Fruit fly (Drosophila melanogaster) whole organism, embryonic: Measurements from ENCODE around the gene Tmhs.
A peak's percentile ranks its signal among the peaks of the same experiment; 100 is the strongest.

Experiments used
- BEAF-32 ChIP-seq: fragments of 200-800 bp; sonication (Bioruptor generic); optimal IDR thresholded peaks from 3 replicates; lab custom pipeline; 2017; ENCODE audit warnings: missing biosample characterization, missing genetic modification characterization, mild to moderate bottlenecking, moderate library complexity, missing genetic modification reagents
- CG10959 ChIP-seq: fragments of 200-800 bp; sonication (Bioruptor generic); IDR thresholded peaks from 2 replicates; pipeline ENCODE4 v1.3.6; 2022; ENCODE audit warnings: missing biosample characterization, missing genetic modification characterization
- CG12299 ChIP-seq: fragments of 200-800 bp; sonication (Bioruptor generic); optimal IDR thresholded peaks from 2 replicates; lab custom pipeline; 2018; ENCODE audit warnings: missing biosample characterization, mild to moderate bottlenecking, missing genetic modification characterization
- CG12659 ChIP-seq: fragments of 200-800 bp; sonication (Bioruptor generic); optimal IDR thresholded peaks from 3 replicates; lab custom pipeline; 2017; ENCODE audit warnings: mild to moderate bottlenecking, missing biosample characterization, missing genetic modification reagents, missing genetic modification characterization
- CG13775 ChIP-seq: fragments of 200-800 bp; sonication (Bioruptor generic); optimal IDR thresholded peaks from 3 replicates; lab custom pipeline; 2017; ENCODE audit warnings: missing biosample characterization, mild to moderate bottlenecking, missing genetic modification characterization
- CG14014 ChIP-seq: fragments of 200-800 bp; sonication (Bioruptor generic); IDR thresholded peaks from 2 replicates; pipeline ENCODE4 v1.3.6; 2022; ENCODE audit warnings: missing biosample characterization, missing genetic modification characterization
- CG15479 ChIP-seq: fragments of 200-800 bp; sonication (Bioruptor generic); optimal IDR thresholded peaks from 3 replicates; lab custom pipeline; 2019; ENCODE audit warnings: missing biosample characterization, mild to moderate bottlenecking, missing genetic modification characterization, moderate library complexity
- CG16779 ChIP-seq: fragments of 200-800 bp; sonication (Bioruptor generic); IDR thresholded peaks from 2 replicates; pipeline ENCODE4 v1.3.6; 2022; ENCODE audit warnings: missing biosample characterization, missing genetic modification characterization
- CG16863 ChIP-seq: fragments of 200-800 bp; sonication (Bioruptor generic); optimal IDR thresholded peaks from 3 replicates; lab custom pipeline; 2016; ENCODE audit warnings: missing biosample characterization, missing genetic modification characterization
- CG31388 ChIP-seq: fragments of 200-800 bp; sonication (Bioruptor generic); optimal IDR thresholded peaks from 2 replicates; lab custom pipeline; 2016; ENCODE audit warnings: missing biosample characterization, missing genetic modification characterization
- CG33557 ChIP-seq: fragments of 200-800 bp; sonication (Bioruptor generic); optimal IDR thresholded peaks from 2 replicates; lab custom pipeline; 2019; ENCODE audit warnings: missing biosample characterization, mild to moderate bottlenecking, missing genetic modification characterization, moderate library complexity
- CG3726 ChIP-seq: fragments of 200-800 bp; sonication (Bioruptor generic); IDR thresholded peaks from 3 replicates; pipeline ENCODE4, ENCODE4 v1.3.6; 2022; ENCODE audit warnings: missing biosample characterization, missing genetic modification characterization
- CG3995 ChIP-seq: fragments of 200-800 bp; sonication (Bioruptor generic); optimal IDR thresholded peaks from 3 replicates; lab custom pipeline; 2016; ENCODE audit warnings: missing biosample characterization, missing genetic modification characterization
- CG42726 ChIP-seq: fragments of 200-800 bp; sonication (Bioruptor generic); IDR thresholded peaks from 2 replicates; pipeline ENCODE4 v1.3.6; 2022; ENCODE audit warnings: missing biosample characterization, missing genetic modification characterization; ENCODE audit not compliant: partially characterized antibody
- CG4360 ChIP-seq: fragments of 200-800 bp; sonication (Bioruptor generic); IDR thresholded peaks from 2 replicates; pipeline ENCODE4 v1.3.6; 2022; ENCODE audit warnings: missing biosample characterization, missing genetic modification characterization
- CG4707 ChIP-seq: fragments of 200-800 bp; sonication (Bioruptor generic); optimal IDR thresholded peaks from 2 replicates; lab custom pipeline; 2018; ENCODE audit warnings: missing biosample characterization, mild to moderate bottlenecking, missing genetic modification characterization, moderate library complexity
- CG5245 ChIP-seq: fragments of 200-800 bp; sonication (Bioruptor generic); optimal IDR thresholded peaks from 3 replicates; lab custom pipeline; 2016; ENCODE audit warnings: missing biosample characterization, missing genetic modification characterization
- CG7745 ChIP-seq: fragments of 200-800 bp; sonication (Bioruptor generic); optimal IDR thresholded peaks from 2 replicates; lab custom pipeline; 2018; ENCODE audit warnings: missing biosample characterization, mild to moderate bottlenecking, missing genetic modification characterization, moderate library complexity
- CG8478 ChIP-seq: fragments of >200 bp; optimal IDR thresholded peaks from 2 replicates; lab custom pipeline; 2018
- CG8924 ChIP-seq: fragments of 200-800 bp; optimal IDR thresholded peaks from 3 replicates; lab custom pipeline; 2019; ENCODE audit warnings: missing biosample characterization, mild to moderate bottlenecking, missing genetic modification characterization, moderate library complexity
- CG9876 ChIP-seq: fragments of 200-800 bp; sonication (Bioruptor generic); optimal IDR thresholded peaks from 2 replicates; lab custom pipeline; 2016; ENCODE audit warnings: missing biosample characterization, missing genetic modification characterization
- Dfd ChIP-seq, 2 experiments: fragments of >200 bp; optimal IDR thresholded peaks; 2 replicates each; lab custom pipeline; 2017; ENCODE audit warnings: missing biosample characterization in 2 of 2, missing genetic modification characterization in 2 of 2
- Dp ChIP-seq: fragments of 200-800 bp; sonication (Bioruptor generic); optimal IDR thresholded peaks from 2 replicates; lab custom pipeline; 2018; ENCODE audit warnings: missing biosample characterization, mild to moderate bottlenecking, missing genetic modification characterization, moderate library complexity
- GATAe ChIP-seq: fragments of 200-800 bp; sonication (Bioruptor generic); conservative IDR thresholded peaks from 2 replicates; pipeline ENCODE4 v1.3.6; 2022; ENCODE audit warnings: missing biosample characterization, missing genetic modification characterization
- H15 ChIP-seq: fragments of 200-800 bp; sonication (Bioruptor generic); IDR thresholded peaks from 3 replicates; pipeline ENCODE4 v1.3.6; 2022; ENCODE audit warnings: missing biosample characterization, missing genetic modification characterization
- Hr78 ChIP-seq, 2 experiments: fragments of 200-800 bp in 1 of 2; fragments of >200 bp in 1 of 2; sonication (Bioruptor generic) in 1 of 2; optimal IDR thresholded peaks; 2 replicates each; lab custom pipeline; 2017 to 2019; ENCODE audit warnings: missing biosample characterization in 2 of 2, missing genetic modification characterization in 2 of 2, mild to moderate bottlenecking in 1 of 2, moderate library complexity in 1 of 2
- Kr ChIP-seq: fragments of 200-800 bp; sonication (Bioruptor generic); optimal IDR thresholded peaks from 2 replicates; lab custom pipeline; 2017; ENCODE audit warnings: missing biosample characterization, mild to moderate bottlenecking, missing genetic modification characterization
- MBD-R2 ChIP-seq: fragments of 200-800 bp; sonication (Bioruptor generic); IDR thresholded peaks from 2 replicates; pipeline ENCODE4 v1.3.6; 2022; ENCODE audit warnings: missing biosample characterization, missing genetic modification characterization
- Max ChIP-seq: fragments of 200-800 bp; sonication (Bioruptor generic); optimal IDR thresholded peaks from 2 replicates; lab custom pipeline; 2016; ENCODE audit warnings: missing biosample characterization, mild to moderate bottlenecking, missing genetic modification characterization
- NC2α ChIP-seq: fragments of 200-800 bp; sonication (Bioruptor generic); optimal IDR thresholded peaks from 2 replicates; lab custom pipeline; 2016; ENCODE audit warnings: missing biosample characterization, missing genetic modification characterization
- Opbp ChIP-seq: fragments of 200-800 bp; sonication (Bioruptor generic); IDR thresholded peaks from 3 replicates; pipeline ENCODE4 v1.3.6; 2022; ENCODE audit warnings: missing biosample characterization, missing genetic modification characterization; ENCODE audit not compliant: partially characterized antibody
- Rx ChIP-seq: fragments of 200-800 bp; sonication (Bioruptor generic); IDR thresholded peaks from 2 replicates; pipeline ENCODE4 v1.3.6; 2022; ENCODE audit warnings: missing biosample characterization, missing genetic modification characterization
- Tbp ChIP-seq: fragments of >200 bp; optimal IDR thresholded peaks from 2 replicates; lab custom pipeline; 2018; ENCODE audit warnings: missing biosample characterization, missing genetic modification characterization
- ac ChIP-seq: fragments of 200-800 bp; sonication (Bioruptor generic); optimal IDR thresholded peaks from 3 replicates; lab custom pipeline; 2017; ENCODE audit warnings: missing biosample characterization, mild to moderate bottlenecking, missing genetic modification characterization
- aop ChIP-seq: fragments of 200-800 bp; sonication (Bioruptor generic); IDR thresholded peaks from 2 replicates; pipeline ENCODE4 v1.3.6; 2022; ENCODE audit warnings: missing biosample characterization, missing genetic modification characterization
- ato ChIP-seq: fragments of 200-800 bp; sonication (Bioruptor generic); IDR thresholded peaks from 2 replicates; pipeline ENCODE4 v1.3.6; 2022; ENCODE audit warnings: missing biosample characterization, missing genetic modification characterization; ENCODE audit not compliant: partially characterized antibody
- cad ChIP-seq: fragments of >200 bp; optimal IDR thresholded peaks from 2 replicates; lab custom pipeline; 2017; ENCODE audit warnings: missing biosample characterization, missing genetic modification characterization
- da ChIP-seq: fragments of 200-800 bp; sonication (Bioruptor generic); optimal IDR thresholded peaks from 2 replicates; lab custom pipeline; 2016; ENCODE audit warnings: missing biosample characterization, missing genetic modification characterization
- esg ChIP-seq: fragments of 200-800 bp; sonication (Bioruptor generic); conservative IDR thresholded peaks from 2 replicates; pipeline ENCODE4 v1.3.6; 2022; ENCODE audit warnings: missing biosample characterization, missing genetic modification characterization
- eyg ChIP-seq: fragments of 200-800 bp; sonication (Bioruptor generic); optimal IDR thresholded peaks from 3 replicates; lab custom pipeline; 2016; ENCODE audit warnings: missing biosample characterization, missing genetic modification characterization
- jigr1 ChIP-seq: fragments of 200-800 bp; sonication (Bioruptor generic); IDR thresholded peaks from 3 replicates; pipeline ENCODE4 v1.3.6; 2022; ENCODE audit warnings: missing biosample characterization, missing genetic modification characterization
- jumu ChIP-seq: fragments of 200-800 bp; sonication (Bioruptor generic); optimal IDR thresholded peaks from 3 replicates; lab custom pipeline; 2016; ENCODE audit warnings: missing biosample characterization, missing genetic modification characterization
- lilli ChIP-seq: fragments of 200-800 bp; sonication (Bioruptor generic); optimal IDR thresholded peaks from 3 replicates; lab custom pipeline; 2016; ENCODE audit warnings: missing biosample characterization, missing genetic modification characterization
- otp ChIP-seq: fragments of 200-800 bp; sonication (Bioruptor generic); IDR thresholded peaks from 3 replicates; pipeline ENCODE4, ENCODE4 v1.3.6; 2022; ENCODE audit warnings: missing biosample characterization, missing genetic modification characterization
- pnt ChIP-seq: fragments of 200-800 bp; sonication (Bioruptor generic); optimal IDR thresholded peaks from 3 replicates; lab custom pipeline; 2016; ENCODE audit warnings: missing biosample characterization, missing genetic modification characterization
- pzg ChIP-seq: fragments of 200-800 bp; sonication (Bioruptor generic); optimal IDR thresholded peaks from 3 replicates; lab custom pipeline; 2018; ENCODE audit warnings: missing biosample characterization, mild to moderate bottlenecking, missing genetic modification characterization, moderate library complexity
- run ChIP-seq: fragments of 200-800 bp; sonication (Bioruptor generic); optimal IDR thresholded peaks from 3 replicates; lab custom pipeline; 2018; ENCODE audit warnings: missing biosample characterization, mild to moderate bottlenecking, missing genetic modification characterization
- slp2 ChIP-seq: fragments of 200-800 bp; sonication (Bioruptor generic); optimal IDR thresholded peaks from 2 replicates; lab custom pipeline; 2016; ENCODE audit warnings: missing biosample characterization, missing genetic modification characterization
- tio ChIP-seq: fragments of 200-800 bp; sonication (Bioruptor generic); optimal IDR thresholded peaks from 2 replicates; lab custom pipeline; 2017; ENCODE audit warnings: missing biosample characterization, missing genetic modification characterization, inconsistent platforms
- unpg ChIP-seq: fragments of 200-800 bp; sonication (Bioruptor generic); optimal IDR thresholded peaks from 3 replicates; lab custom pipeline; 2018; ENCODE audit warnings: missing biosample characterization, mild to moderate bottlenecking, missing genetic modification characterization, moderate library complexity
- wek ChIP-seq: fragments of 200-800 bp; sonication (Bioruptor generic); optimal IDR thresholded peaks from 3 replicates; lab custom pipeline; 2018; ENCODE audit warnings: missing biosample characterization, mild to moderate bottlenecking, missing genetic modification characterization, moderate library complexity

Tmhs gene

dm6 chr3L:1861794-1862447 is 23.5 kb upstream of the Tmhs start, which contains the start of gene Rap1 (continued):
- TF ChIP-seq da (GFP tag; lab: Kevin White, UChicago): no peak
- no peak for TF ChIP-seq GATAe (GFP tag; lab: Robert Waterston, UW)
- TF ChIP-seq slp2: peak; percentile 54
- TF ChIP-seq CG12659: peak; percentile 64
- TF ChIP-seq pnt (GFP tag; lab: Kevin White, UChicago): peak; percentile 64
- peak; percentile 58 for TF ChIP-seq CG10959 (GFP tag; lab: Robert Waterston, UW)
- peak; percentile 69 for TF ChIP-seq jumu
- peak; percentile 67 for TF ChIP-seq lilli (GFP tag; lab: Kevin White, UChicago)
- peak; percentile 46 for TF ChIP-seq Rx (GFP tag; lab: Robert Waterston, UW)
- no peak for TF ChIP-seq unpg (GFP tag; lab: Kevin White, UChicago)
- TF ChIP-seq jigr1 (GFP tag; lab: Robert Waterston, UW): peak; percentile 78; the same call in 2 of the 3 replicates
- no peak for TF ChIP-seq Dfd (GFP tag; optimal IDR thresholded peaks at IDR 0.05; lab: Kevin White, UChicago)
- no peak for TF ChIP-seq CG3726 (GFP tag; lab: Robert Waterston, UW)
- peak; percentile 25 for TF ChIP-seq Dp (GFP tag; lab: Kevin White, UChicago)
- peak; percentile 47 for TF ChIP-seq CG8478 (lab: Kevin White, UChicago)
- TF ChIP-seq cad (GFP tag; lab: Kevin White, UChicago): no peak
- TF ChIP-seq Opbp (GFP tag; lab: Robert Waterston, UW): peak; percentile 95
- TF ChIP-seq CG13775: peak; percentile 63
- no peak for TF ChIP-seq CG33557
- no peak for TF ChIP-seq tio (GFP tag; lab: Kevin White, UChicago)
- TF ChIP-seq H15 (GFP tag; lab: Robert Waterston, UW): peak; percentile 82; the same call in 2 of the 3 replicates
- peak; percentile 78 for TF ChIP-seq ato
- TF ChIP-seq CG16779: no peak
- TF ChIP-seq ac (GFP tag; lab: Kevin White, UChicago): no peak
- peak; percentile 25 for TF ChIP-seq CG16863
- no peak for TF ChIP-seq Kr (GFP tag; lab: Kevin White, UChicago)
- TF ChIP-seq otp: no peak
- TF ChIP-seq eyg (GFP tag; lab: Kevin White, UChicago): peak; percentile 34
- TF ChIP-seq CG12299 (tag; lab: Kevin White, UChicago): no peak
- TF ChIP-seq CG14014: peak; percentile 53
- no peak for TF ChIP-seq CG31388
- TF ChIP-seq CG7745 (tag; lab: Kevin White, UChicago): no peak
- no peak for TF ChIP-seq CG4360 (GFP tag; lab: Robert Waterston, UW)
- TF ChIP-seq CG9876 (GFP tag; lab: Kevin White, UChicago): peak; percentile 42
- TF ChIP-seq CG42726 (GFP tag; lab: Robert Waterston, UW): peak; percentile 96
- peak; percentile 78 for TF ChIP-seq MBD-R2 (GFP tag; lab: Robert Waterston, UW)
- TF ChIP-seq Max: peak; percentile 48
- peak; percentile 9; the same call in 1 of the 2 replicates for TF ChIP-seq aop (GFP tag; lab: Robert Waterston, UW)
- TF ChIP-seq CG3995 (GFP tag; lab: Kevin White, UChicago): no peak
- no peak for TF ChIP-seq CG15479 (GFP tag; lab: Kevin White, UChicago)
- TF ChIP-seq wek (GFP tag; lab: Kevin White, UChicago): no peak
- TF ChIP-seq NC2α (GFP tag; lab: Kevin White, UChicago): no peak
- TF ChIP-seq Tbp: no peak
- no peak for TF ChIP-seq CG8924 (tag; lab: Kevin White, UChicago)
- peak; percentile 91 for TF ChIP-seq BEAF-32
- no peak for TF ChIP-seq Hr78 (GFP tag; optimal IDR thresholded peaks at IDR 0.05; lab: Kevin White, UChicago)
- peak; percentile 26; the same call in 1 of the 2 replicates for TF ChIP-seq esg
- TF ChIP-seq pzg (GFP tag; lab: Kevin White, UChicago): peak; percentile 53
- peak; percentile 21 for TF ChIP-seq CG5245
- no peak for TF ChIP-seq CG4707 (GFP tag; lab: Kevin White, UChicago)
- no peak for TF ChIP-seq run
